Worm (Caenorhabditis elegans) whole organism, early embryonic: Measurements from ENCODE around the gene qars-1.

Experiments
- B0310.2 ChIP-seq: sonication (generic microtip); optimal IDR thresholded peaks from 2 replicates; lab custom pipeline; 2016; ENCODE audit warnings: mild to moderate bottlenecking, missing genetic modification characterization, missing compliant biosample characterization
- ama-1 ChIP-seq: fragments of 150-350 bp; optimal IDR thresholded peaks from 2 replicates; lab custom pipeline; 2014
- ceh-36 ChIP-seq: sonication (generic microtip); optimal IDR thresholded peaks from 2 replicates; lab custom pipeline; 2016; ENCODE audit warnings: missing genetic modification characterization, inconsistent platforms, missing compliant biosample characterization
- hmg-4 ChIP-seq: fragments of 200-800 bp; sonication (Bioruptor generic); optimal IDR thresholded peaks from 2 replicates; lab custom pipeline; 2018; ENCODE audit warnings: mild to moderate bottlenecking, missing genetic modification characterization, missing compliant biosample characterization
- hnd-1 ChIP-seq: sonication (generic microtip); optimal IDR thresholded peaks from 2 replicates; lab custom pipeline; 2016; ENCODE audit warnings: missing genetic modification characterization, missing compliant biosample characterization

ce11 chrIV:15020958-15021357 lies 8.0 kb upstream of the qars-1 start:
- TF ChIP-seq hmg-4 = no peak
- TF ChIP-seq ama-1 (lab: Kevin White, UChicago) = no peak
- TF ChIP-seq ceh-36 (tag; lab: Kevin White, UChicago) = no peak
- TF ChIP-seq B0310.2 (tag; lab: Kevin White, UChicago) = no peak
- TF ChIP-seq hnd-1 = no peak
